Worm (Caenorhabditis elegans) whole organism, early embryonic: Measurements from ENCODE around the gene ncx-3.

Source experiments
- aly-1 ChIP-seq: sonication (generic microtip); optimal IDR thresholded peaks from 2 replicates; lab custom pipeline; 2016; ENCODE audit warnings: missing genetic modification characterization, missing compliant biosample characterization
- ama-1 ChIP-seq: fragments of 150-350 bp; optimal IDR thresholded peaks from 2 replicates; lab custom pipeline; 2014
- ets-7 ChIP-seq: sonication (generic microtip); optimal IDR thresholded peaks from 2 replicates; lab custom pipeline; 2016; ENCODE audit warnings: missing genotype, missing genetic modification characterization, missing compliant biosample characterization
- flt-1 ChIP-seq: fragments of 200-800 bp; sonication (Bioruptor generic); IDR thresholded peaks from 2 replicates; pipeline ENCODE4 v1.3.6; 2022; ENCODE audit warnings: missing genetic modification characterization, missing compliant biosample characterization
- hmg-4 ChIP-seq: fragments of 200-800 bp; sonication (Bioruptor generic); optimal IDR thresholded peaks from 2 replicates; lab custom pipeline; 2018; ENCODE audit warnings: mild to moderate bottlenecking, missing genetic modification characterization, missing compliant biosample characterization
- pes-1 ChIP-seq: fragments of 200-800 bp; sonication (Bioruptor generic); IDR thresholded peaks from 2 replicates; pipeline ENCODE4 v1.3.6; 2022; ENCODE audit warnings: missing genetic modification reagents, missing genetic modification characterization, missing compliant biosample characterization
- scrt-1 ChIP-seq: fragments of 200-800 bp; sonication (Bioruptor generic); IDR thresholded peaks from 2 replicates; pipeline ENCODE4 v1.3.6; 2022; ENCODE audit warnings: missing genetic modification characterization, missing compliant biosample characterization
- tbx-37 ChIP-seq: fragments of 200-800 bp; sonication (Bioruptor generic); conservative IDR thresholded peaks from 2 replicates; pipeline ENCODE4 v1.3.6; 2022; ENCODE audit warnings: missing genetic modification reagents, missing genetic modification characterization, missing compliant biosample characterization

DNA sequence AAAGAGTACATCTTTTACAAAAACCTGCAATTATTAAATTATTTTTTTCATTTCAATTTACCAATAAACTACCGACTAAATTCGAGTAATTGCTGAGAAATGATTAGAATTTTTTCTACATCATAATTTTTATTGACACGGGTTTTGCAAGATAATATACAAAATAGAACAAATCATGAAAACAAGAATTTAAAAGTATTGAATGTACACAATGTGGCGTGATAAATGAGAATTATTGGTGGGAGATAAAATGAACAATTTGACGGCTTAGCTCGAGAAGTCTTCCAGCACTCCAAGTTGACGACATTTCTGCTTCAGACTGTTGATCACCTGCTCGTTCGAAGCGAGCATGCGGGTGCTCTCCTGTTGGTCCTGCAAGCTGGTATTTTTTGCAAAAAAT is 21.2 kb upstream of the ncx-3 start, which contains the start of gene R102.4:
- TF ChIP-seq pes-1 (GFP tag; lab: Robert Waterston, UW) (no peak), hmg-4 (GFP tag; lab: Kevin White, UChicago) (no peak), aly-1 (tag; lab: Kevin White, UChicago) (no peak), ama-1 (no peak), scrt-1 (GFP tag; lab: Robert Waterston, UW) (no peak), tbx-37 (GFP tag; lab: Robert Waterston, UW) (no peak), flt-1 (no peak), ets-7 (tag; lab: Kevin White, UChicago) (no peak)
